Fruit fly (Drosophila melanogaster) whole organism, embryonic: ENCODE results near the gene CG3448.

Experiments
- Abd-B ChIP-seq: fragments of 200-800 bp; sonication (Bioruptor generic); optimal IDR thresholded peaks from 2 replicates; lab custom pipeline; 2018; ENCODE audit warnings: missing biosample characterization, mild to moderate bottlenecking, missing genetic modification characterization, moderate library complexity
- Adf1 ChIP-seq: fragments of 200-800 bp; sonication (Bioruptor generic); IDR thresholded peaks from 2 replicates; pipeline ENCODE4 v1.3.6; 2022; ENCODE audit warnings: missing biosample characterization, missing genetic modification characterization
- CG10147 ChIP-seq: fragments of 200-800 bp; sonication (Bioruptor generic); optimal IDR thresholded peaks from 2 replicates; lab custom pipeline; 2019; ENCODE audit warnings: missing biosample characterization, mild to moderate bottlenecking, missing genetic modification characterization, moderate library complexity
- CG10979 ChIP-seq: fragments of 200-800 bp; sonication (Bioruptor generic); optimal IDR thresholded peaks from 2 replicates; lab custom pipeline; 2018; ENCODE audit warnings: missing biosample characterization, mild to moderate bottlenecking, missing genetic modification characterization, moderate library complexity
- CG12391 ChIP-seq: fragments of 200-800 bp; sonication (Bioruptor generic); optimal IDR thresholded peaks from 3 replicates; lab custom pipeline; 2018; ENCODE audit warnings: missing biosample characterization, mild to moderate bottlenecking, missing genetic modification characterization, moderate library complexity
- CG13296 ChIP-seq: fragments of 200-800 bp; sonication (Bioruptor generic); optimal IDR thresholded peaks from 3 replicates; lab custom pipeline; 2018; ENCODE audit warnings: missing biosample characterization, mild to moderate bottlenecking, missing genetic modification characterization
- CG14441 ChIP-seq: fragments of 200-800 bp; sonication (Bioruptor generic); IDR thresholded peaks from 2 replicates; pipeline ENCODE4 v1.3.6; 2022; ENCODE audit warnings: missing biosample characterization, missing genetic modification characterization
- CG17802 ChIP-seq: fragments of 200-800 bp; sonication (Bioruptor generic); optimal IDR thresholded peaks from 2 replicates; lab custom pipeline; 2018; ENCODE audit warnings: missing biosample characterization, mild to moderate bottlenecking, missing genetic modification characterization, moderate library complexity
- CG43689 ChIP-seq: fragments of 200-800 bp; sonication (Bioruptor generic); IDR thresholded peaks from 2 replicates; pipeline ENCODE4 v1.3.6; 2022; ENCODE audit warnings: missing biosample characterization, missing genetic modification characterization
- CG4404 ChIP-seq: fragments of 200-800 bp; sonication (Bioruptor generic); IDR thresholded peaks from 2 replicates; pipeline ENCODE4 v1.3.6; 2022; ENCODE audit warnings: missing biosample characterization, missing genetic modification characterization
- CG6654 ChIP-seq: fragments of 200-800 bp; sonication (Bioruptor generic); optimal IDR thresholded peaks from 2 replicates; lab custom pipeline; 2017; ENCODE audit warnings: missing biosample characterization, mild to moderate bottlenecking, missing genetic modification characterization
- CG6791 ChIP-seq: fragments of 200-800 bp; sonication (Bioruptor generic); IDR thresholded peaks from 3 replicates; pipeline ENCODE4 v1.3.6; 2022; ENCODE audit warnings: missing biosample characterization, missing genetic modification characterization; ENCODE audit not compliant: partially characterized antibody
- CG7786 ChIP-seq: fragments of 200-800 bp; sonication (Bioruptor generic); optimal IDR thresholded peaks from 2 replicates; lab custom pipeline; 2016; ENCODE audit warnings: missing biosample characterization, missing genetic modification characterization
- CG7839 ChIP-seq: fragments of 200-800 bp; sonication (Bioruptor generic); optimal IDR thresholded peaks from 3 replicates; lab custom pipeline; 2018; ENCODE audit warnings: missing biosample characterization, mild to moderate bottlenecking, missing genetic modification characterization, moderate library complexity
- CG8281 ChIP-seq: fragments of 200-800 bp; sonication (Bioruptor generic); optimal IDR thresholded peaks from 2 replicates; lab custom pipeline; 2018; ENCODE audit warnings: missing biosample characterization, mild to moderate bottlenecking, missing genetic modification characterization, moderate library complexity
- CG8944 ChIP-seq: fragments of 200-800 bp; sonication (Bioruptor generic); optimal IDR thresholded peaks from 3 replicates; lab custom pipeline; 2016; ENCODE audit warnings: missing biosample characterization, missing genetic modification characterization
- CG9817 ChIP-seq: fragments of 200-800 bp; sonication (Bioruptor generic); optimal IDR thresholded peaks from 2 replicates; lab custom pipeline; 2018; ENCODE audit warnings: missing biosample characterization, mild to moderate bottlenecking, missing genetic modification characterization, moderate library complexity
- Chrac-16 ChIP-seq: fragments of 200-800 bp; sonication (Bioruptor generic); optimal IDR thresholded peaks from 3 replicates; lab custom pipeline; 2016; ENCODE audit warnings: missing biosample characterization, missing genetic modification characterization
- Deaf1 ChIP-seq: fragments of 200-800 bp; optimal IDR thresholded peaks from 3 replicates; lab custom pipeline; 2019; ENCODE audit warnings: missing biosample characterization, mild to moderate bottlenecking, missing genetic modification characterization, moderate library complexity
- Dfd ChIP-seq, 2 experiments: fragments of >200 bp; optimal IDR thresholded peaks; 2 replicates each; lab custom pipeline; 2017; ENCODE audit warnings: missing biosample characterization in 2 of 2, missing genetic modification characterization in 2 of 2
- Dip3 ChIP-seq: fragments of 200-800 bp; sonication (Bioruptor generic); optimal IDR thresholded peaks from 3 replicates; lab custom pipeline; 2016; ENCODE audit warnings: missing biosample characterization, missing genetic modification characterization
- Doc2 ChIP-seq: fragments of 200-800 bp; sonication (Bioruptor generic); IDR thresholded peaks from 2 replicates; pipeline ENCODE4 v1.3.6; 2022; ENCODE audit warnings: missing biosample characterization, missing genetic modification characterization
- Eip74EF ChIP-seq, 2 experiments: fragments of 200-800 bp in 1 of 2; fragments of >200 bp in 1 of 2; sonication (Bioruptor generic) in 1 of 2; optimal IDR thresholded peaks; 2 replicates each; lab custom pipeline; 2017 to 2019; ENCODE audit warnings: missing biosample characterization in 2 of 2, missing genetic modification characterization in 2 of 2, mild to moderate bottlenecking in 1 of 2, moderate library complexity in 1 of 2
- Elba2 ChIP-seq: fragments of 200-800 bp; sonication (Bioruptor generic); optimal IDR thresholded peaks from 3 replicates; lab custom pipeline; 2016; ENCODE audit warnings: missing biosample characterization, missing genetic modification characterization
- Fer1 ChIP-seq: fragments of 200-800 bp; sonication (Bioruptor generic); optimal IDR thresholded peaks from 2 replicates; lab custom pipeline; 2017; ENCODE audit warnings: missing biosample characterization, mild to moderate bottlenecking, missing genetic modification characterization
- Hand ChIP-seq: fragments of 200-800 bp; sonication (Bioruptor generic); optimal IDR thresholded peaks from 2 replicates; lab custom pipeline; 2017; ENCODE audit warnings: mild to moderate bottlenecking, missing biosample characterization, missing genetic modification reagents, missing genetic modification characterization
- Nf-YB ChIP-seq: fragments of 200-800 bp; sonication (Bioruptor generic); optimal IDR thresholded peaks from 3 replicates; lab custom pipeline; 2019; ENCODE audit warnings: missing biosample characterization, mild to moderate bottlenecking, missing genetic modification characterization, moderate library complexity
- Tbp ChIP-seq: fragments of >200 bp; optimal IDR thresholded peaks from 2 replicates; lab custom pipeline; 2018; ENCODE audit warnings: missing biosample characterization, missing genetic modification characterization
- Xrp1 ChIP-seq: fragments of 200-800 bp; sonication (Bioruptor generic); IDR thresholded peaks from 2 replicates; pipeline ENCODE4 v1.3.6; 2022; ENCODE audit warnings: missing biosample characterization, missing genetic modification characterization
- ara ChIP-seq: fragments of 200-800 bp; sonication (Bioruptor generic); IDR thresholded peaks from 2 replicates; pipeline ENCODE4 v1.3.6; 2022; ENCODE audit warnings: missing biosample characterization, missing genetic modification characterization
- bsh ChIP-seq, 2 experiments: fragments of 200-800 bp; sonication (Bioruptor generic); optimal IDR thresholded peaks; 2 replicates each; lab custom pipeline; 2017 to 2018; ENCODE audit warnings: mild to moderate bottlenecking in 2 of 2, missing biosample characterization in 2 of 2, missing genetic modification characterization in 2 of 2, moderate library complexity in 1 of 2
- dan ChIP-seq: fragments of 200-800 bp; sonication (Bioruptor generic); IDR thresholded peaks from 2 replicates; pipeline ENCODE4 v1.3.6; 2022; ENCODE audit warnings: missing biosample characterization, missing genetic modification characterization
- dm ChIP-seq: fragments of 200-800 bp; sonication (Bioruptor generic); optimal IDR thresholded peaks from 3 replicates; lab custom pipeline; 2016; ENCODE audit warnings: missing biosample characterization, missing genetic modification characterization
- eve ChIP-seq, 2 experiments: fragments of >200 bp; optimal IDR thresholded peaks; 2 replicates each; lab custom pipeline; 2017; ENCODE audit warnings: missing biosample characterization in 2 of 2, missing genetic modification characterization in 2 of 2
- ewg ChIP-seq: fragments of 200-800 bp; sonication (Bioruptor generic); optimal IDR thresholded peaks from 3 replicates; lab custom pipeline; 2017; ENCODE audit warnings: mild to moderate bottlenecking, missing biosample characterization, missing genetic modification reagents, missing genetic modification characterization
- fd96Cb ChIP-seq: fragments of 200-800 bp; sonication (Bioruptor generic); optimal IDR thresholded peaks from 2 replicates; lab custom pipeline; 2018; ENCODE audit warnings: missing biosample characterization, mild to moderate bottlenecking, missing genetic modification characterization, moderate library complexity
- gcm ChIP-seq: fragments of 200-800 bp; sonication (Bioruptor generic); optimal IDR thresholded peaks from 2 replicates; lab custom pipeline; 2019; ENCODE audit warnings: missing biosample characterization, mild to moderate bottlenecking, missing genetic modification characterization, moderate library complexity
- kni ChIP-seq: fragments of 200-800 bp; sonication (Bioruptor generic); optimal IDR thresholded peaks from 3 replicates; lab custom pipeline; 2017; ENCODE audit warnings: mild to moderate bottlenecking, missing biosample characterization, missing genetic modification reagents, missing genetic modification characterization
- knrl ChIP-seq: fragments of 200-800 bp; sonication (Bioruptor generic); IDR thresholded peaks from 3 replicates; pipeline ENCODE4 v1.3.6; 2022; ENCODE audit warnings: missing biosample characterization, missing genetic modification characterization; ENCODE audit not compliant: partially characterized antibody
- maf-S ChIP-seq: fragments of 200-800 bp; sonication (Bioruptor generic); optimal IDR thresholded peaks from 2 replicates; lab custom pipeline; 2016; ENCODE audit warnings: missing biosample characterization, missing genetic modification characterization
- mld ChIP-seq: fragments of 200-800 bp; sonication (Bioruptor generic); IDR thresholded peaks from 3 replicates; pipeline ENCODE4 v1.3.6; 2022; ENCODE audit warnings: missing biosample characterization, missing genetic modification characterization; ENCODE audit not compliant: partially characterized antibody
- org-1 ChIP-seq: fragments of 200-800 bp; sonication (Bioruptor generic); optimal IDR thresholded peaks from 2 replicates; lab custom pipeline; 2017; ENCODE audit warnings: missing biosample characterization, missing genetic modification characterization
- psq ChIP-seq: fragments of 200-800 bp; sonication (Bioruptor generic); optimal IDR thresholded peaks from 2 replicates; lab custom pipeline; 2017; ENCODE audit warnings: missing biosample characterization, missing genetic modification characterization
- pzg ChIP-seq: fragments of 200-800 bp; sonication (Bioruptor generic); optimal IDR thresholded peaks from 3 replicates; lab custom pipeline; 2018; ENCODE audit warnings: missing biosample characterization, mild to moderate bottlenecking, missing genetic modification characterization, moderate library complexity
- sc ChIP-seq, 3 experiments: fragments of >200 bp in 2 of 3; fragments of 200-800 bp in 1 of 3; sonication (Bioruptor generic) in 1 of 3; optimal IDR thresholded peaks; 2 replicates in 2 of 3; 3 replicates in 1 of 3; lab custom pipeline; 2017; ENCODE audit warnings: mild to moderate bottlenecking in 1 of 3, missing biosample characterization in 1 of 3, missing genetic modification characterization in 1 of 3, missing genetic modification reagents in 1 of 3
- sob ChIP-seq: fragments of 200-800 bp; sonication (Bioruptor generic); IDR thresholded peaks from 2 replicates; pipeline ENCODE4 v1.3.6; 2022; ENCODE audit warnings: missing biosample characterization, missing genetic modification characterization
- vfl ChIP-seq: fragments of 200-800 bp; sonication (Bioruptor generic); optimal IDR thresholded peaks from 2 replicates; lab custom pipeline; 2016; ENCODE audit warnings: missing biosample characterization, missing genetic modification characterization
- zf30C ChIP-seq: fragments of 200-800 bp; sonication (Bioruptor generic); optimal IDR thresholded peaks from 3 replicates; lab custom pipeline; 2018; ENCODE audit warnings: missing biosample characterization, mild to moderate bottlenecking, missing genetic modification characterization
- zfh1 ChIP-seq: fragments of 200-800 bp; sonication (Bioruptor generic); IDR thresholded peaks from 3 replicates; pipeline ENCODE4 v1.3.6; 2022; ENCODE audit warnings: missing biosample characterization, missing genetic modification characterization

CG3448 gene

DNA sequence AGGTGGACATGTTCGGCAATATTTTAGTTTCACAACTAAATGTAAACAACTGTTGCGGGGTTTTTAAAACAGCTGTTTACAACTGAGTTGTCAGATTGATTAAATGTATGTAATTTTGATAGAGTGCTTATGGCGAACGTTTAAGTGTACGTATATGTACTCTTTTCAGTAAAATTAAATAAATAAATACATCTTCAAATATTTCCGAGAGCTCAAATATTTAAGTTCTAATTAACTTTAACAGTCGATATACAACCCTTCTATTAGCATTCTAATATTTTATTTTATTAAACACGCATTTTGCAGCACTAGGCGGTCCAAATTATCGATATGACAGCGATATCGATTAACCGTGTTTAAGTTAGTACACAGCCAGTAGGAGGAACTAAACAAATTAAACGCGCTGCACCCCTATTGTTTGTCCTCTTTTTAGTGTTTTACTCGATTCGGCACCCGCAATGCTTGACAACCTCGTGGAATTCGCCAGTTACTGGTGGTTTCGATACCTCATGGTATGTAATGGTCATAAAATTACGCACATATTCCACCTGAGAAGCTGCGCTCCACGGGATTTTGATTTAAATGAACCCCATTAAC is at the start of gene CG3448, which contains the start of gene ghi (continued):
- TF ChIP-seq dan (GFP tag; lab: Robert Waterston, UW) = no peak
- TF ChIP-seq Chrac-16 (GFP tag; lab: Kevin White, UChicago) = no peak
- TF ChIP-seq Tbp = no peak
- peak; percentile 26 for TF ChIP-seq CG8281 (tag; lab: Kevin White, UChicago)
- TF ChIP-seq org-1 (GFP tag; lab: Kevin White, UChicago) = no peak
- TF ChIP-seq pzg = peak; percentile 69
- TF ChIP-seq CG17802 (tag; lab: Kevin White, UChicago) = peak; percentile 11
- TF ChIP-seq CG6791 (GFP tag; lab: Robert Waterston, UW) = peak; percentile 75; the same call in 2 of the 3 replicates
- peak; percentile 1 to 54 for TF ChIP-seq Eip74EF (GFP tag; optimal IDR thresholded peaks at IDR 0.05; lab: Kevin White, UChicago)
- peak; percentile 55; the same call in 2 of the 3 replicates for TF ChIP-seq knrl (GFP tag; lab: Robert Waterston, UW)
- TF ChIP-seq sob (GFP tag; lab: Robert Waterston, UW) = peak; percentile 83
- TF ChIP-seq Adf1 (GFP tag; lab: Robert Waterston, UW) = no peak
- peak; percentile 32 for TF ChIP-seq fd96Cb (tag; lab: Kevin White, UChicago)
- no peak for TF ChIP-seq Dfd (GFP tag; optimal IDR thresholded peaks at IDR 0.05; lab: Kevin White, UChicago)
- TF ChIP-seq dm (GFP tag; lab: Kevin White, UChicago) = peak; percentile 15
- TF ChIP-seq zf30C = no peak
- peak; percentile 49; the same call in 1 of the 2 replicates for TF ChIP-seq CG4404
- peak; percentile 68 for TF ChIP-seq CG10147 (GFP tag; lab: Kevin White, UChicago)
- no peak for TF ChIP-seq psq (GFP tag; lab: Kevin White, UChicago)
- peak; percentile 28 for TF ChIP-seq Dip3 (GFP tag; lab: Kevin White, UChicago)
- TF ChIP-seq zfh1 (GFP tag; lab: Robert Waterston, UW) = peak; percentile 67
- no peak for TF ChIP-seq CG43689 (GFP tag; lab: Robert Waterston, UW)
- peak in 1 of 2 experiments; percentile 40 for TF ChIP-seq bsh (GFP tag; optimal IDR thresholded peaks at IDR 0.05; lab: Kevin White, UChicago)
- peak; percentile 14 for TF ChIP-seq vfl
- peak; percentile 82 for TF ChIP-seq Fer1
- TF ChIP-seq ewg = peak; percentile 28
- no peak for TF ChIP-seq CG6654 (GFP tag; lab: Kevin White, UChicago)
- TF ChIP-seq Doc2 (GFP tag; lab: Robert Waterston, UW) = no peak
- TF ChIP-seq Xrp1 (GFP tag; lab: Robert Waterston, UW) = peak; percentile 76
- peak; percentile 40; the same call in 1 of the 2 replicates for TF ChIP-seq CG14441 (GFP tag; lab: Robert Waterston, UW)
- peak; percentile 17 for TF ChIP-seq Elba2 (GFP tag; lab: Kevin White, UChicago)
- TF ChIP-seq sc (optimal IDR thresholded peaks at IDR 0.05; lab: Kevin White, UChicago) = no peak
- TF ChIP-seq sc (GFP tag; optimal IDR thresholded peaks at IDR 0.05; lab: Kevin White, UChicago) = no peak
- no peak for TF ChIP-seq mld (GFP tag; lab: Robert Waterston, UW)
- peak; percentile 62 for TF ChIP-seq gcm (GFP tag; lab: Kevin White, UChicago)
- peak; percentile 75 for TF ChIP-seq kni (GFP tag; lab: Kevin White, UChicago)
- peak; percentile 59 for TF ChIP-seq ara (GFP tag; lab: Robert Waterston, UW)
- TF ChIP-seq CG9817 = peak; percentile 73
- no peak for TF ChIP-seq eve (GFP tag; optimal IDR thresholded peaks at IDR 0.05; lab: Kevin White, UChicago)
- no peak for TF ChIP-seq Nf-YB (GFP tag; lab: Kevin White, UChicago)
- peak; percentile 73 for TF ChIP-seq Abd-B (GFP tag; lab: Kevin White, UChicago)
- TF ChIP-seq CG13296 (GFP tag; lab: Kevin White, UChicago) = peak; percentile 76
- TF ChIP-seq Deaf1 (tag; lab: Kevin White, UChicago) = peak; percentile 25
- TF ChIP-seq CG7786 (GFP tag; lab: Kevin White, UChicago) = no peak
- TF ChIP-seq Hand (GFP tag; lab: Kevin White, UChicago) = no peak
- no peak for TF ChIP-seq CG8944 (GFP tag; lab: Kevin White, UChicago)
- TF ChIP-seq CG7839 (tag; lab: Kevin White, UChicago) = peak; percentile 69
- TF ChIP-seq CG10979 (tag; lab: Kevin White, UChicago) = peak; percentile 39
- no peak for TF ChIP-seq maf-S
- TF ChIP-seq CG12391 (tag; lab: Kevin White, UChicago) = peak; percentile 57
